Worm (Caenorhabditis elegans) whole organism, late embryonic: ENCODE measurements around the gene spat-3.

Experiments
- C08G9.2 ChIP-seq: sonication (generic microtip); optimal IDR thresholded peaks from 2 replicates; lab custom pipeline; 2016; ENCODE audit warnings: mild to moderate bottlenecking, missing genetic modification characterization, moderate library complexity, missing compliant biosample characterization
- T23F11.4 ChIP-seq: fragments of 200-800 bp; sonication (Bioruptor generic); optimal IDR thresholded peaks from 2 replicates; lab custom pipeline; 2018; ENCODE audit warnings: mild to moderate bottlenecking, missing genetic modification characterization, missing compliant biosample characterization
- ahr-1 ChIP-seq: sonication (generic microtip); optimal IDR thresholded peaks from 2 replicates; lab custom pipeline; 2016; ENCODE audit warnings: missing genetic modification characterization, missing compliant biosample characterization
- ama-1 ChIP-seq: fragments of 150-350 bp; optimal IDR thresholded peaks from 2 replicates; lab custom pipeline; 2014
- ceh-18 ChIP-seq: sonication (generic microtip); optimal IDR thresholded peaks from 2 replicates; lab custom pipeline; 2016; ENCODE audit warnings: missing genetic modification characterization, missing compliant biosample characterization
- ceh-19 ChIP-seq: fragments of 200-800 bp; sonication (Bioruptor generic); optimal IDR thresholded peaks from 2 replicates; lab custom pipeline; 2018; ENCODE audit warnings: mild to moderate bottlenecking, missing genetic modification characterization, missing compliant biosample characterization
- ceh-2 ChIP-seq: sonication (generic microtip); optimal IDR thresholded peaks from 2 replicates; lab custom pipeline; 2016; ENCODE audit warnings: missing genotype, missing genetic modification characterization, missing compliant biosample characterization
- ceh-22 ChIP-seq: sonication (generic microtip); optimal IDR thresholded peaks from 2 replicates; lab custom pipeline; 2017; ENCODE audit warnings: missing biosample characterization, missing genetic modification characterization
- ceh-24 ChIP-seq: sonication (generic microtip); optimal IDR thresholded peaks from 2 replicates; lab custom pipeline; 2016; ENCODE audit warnings: mild to moderate bottlenecking, missing genetic modification characterization, missing compliant biosample characterization
- ceh-31 ChIP-seq: sonication (generic microtip); optimal IDR thresholded peaks from 2 replicates; lab custom pipeline; 2016; ENCODE audit warnings: missing genetic modification characterization, missing compliant biosample characterization
- ceh-34 ChIP-seq: sonication (generic microtip); optimal IDR thresholded peaks from 2 replicates; lab custom pipeline; 2016; ENCODE audit warnings: mild to moderate bottlenecking, missing genetic modification characterization, missing compliant biosample characterization
- ceh-9 ChIP-seq: sonication (generic microtip); optimal IDR thresholded peaks from 2 replicates; lab custom pipeline; 2016; ENCODE audit warnings: mild to moderate bottlenecking, missing genetic modification characterization, inconsistent platforms, missing compliant biosample characterization
- che-1 ChIP-seq: sonication (generic microtip); optimal IDR thresholded peaks from 2 replicates; lab custom pipeline; 2016; ENCODE audit warnings: mild to moderate bottlenecking, missing genetic modification characterization, missing compliant biosample characterization
- dve-1 ChIP-seq: sonication (generic microtip); optimal IDR thresholded peaks from 2 replicates; lab custom pipeline; 2017; ENCODE audit warnings: antibody characterized with exemption, mild to moderate bottlenecking, missing genetic modification characterization, missing compliant biosample characterization
- ets-4 ChIP-seq: sonication (generic microtip); optimal IDR thresholded peaks from 2 replicates; lab custom pipeline; 2016; ENCODE audit warnings: missing genetic modification characterization, missing compliant biosample characterization
- fkh-10 ChIP-seq: fragments of 150-350 bp; optimal IDR thresholded peaks from 2 replicates; lab custom pipeline; 2014; ENCODE audit warnings: missing biosample characterization, missing genetic modification reagents, missing genetic modification characterization
- fkh-6 ChIP-seq: sonication (generic microtip); optimal IDR thresholded peaks from 2 replicates; lab custom pipeline; 2016; ENCODE audit warnings: missing genetic modification characterization, missing compliant biosample characterization
- hlh-13 ChIP-seq: fragments of 200-800 bp; sonication (Bioruptor generic); optimal IDR thresholded peaks from 2 replicates; lab custom pipeline; 2018; ENCODE audit warnings: mild to moderate bottlenecking, missing genetic modification characterization, missing compliant biosample characterization
- hlh-15 ChIP-seq: sonication (generic microtip); optimal IDR thresholded peaks from 2 replicates; lab custom pipeline; 2016; ENCODE audit warnings: missing genetic modification characterization, missing compliant biosample characterization
- hlh-30 ChIP-seq: sonication (generic microtip); optimal IDR thresholded peaks from 2 replicates; lab custom pipeline; 2017; ENCODE audit warnings: antibody characterized with exemption, missing genetic modification characterization, missing compliant biosample characterization; ENCODE audit not compliant: insufficient read depth
- hlh-6 ChIP-seq: sonication (generic microtip); optimal IDR thresholded peaks from 2 replicates; lab custom pipeline; 2016; ENCODE audit warnings: missing genotype, missing genetic modification characterization, missing compliant biosample characterization
- lim-6 ChIP-seq: sonication (generic microtip); optimal IDR thresholded peaks from 2 replicates; lab custom pipeline; 2016; ENCODE audit warnings: missing genetic modification characterization, missing compliant biosample characterization
- lin-11 ChIP-seq: fragments of 200-800 bp; sonication (Bioruptor generic); optimal IDR thresholded peaks from 2 replicates; lab custom pipeline; 2018; ENCODE audit warnings: mild to moderate bottlenecking, missing genetic modification characterization, missing compliant biosample characterization
- nfya-1 ChIP-seq: sonication (generic microtip); optimal IDR thresholded peaks from 2 replicates; lab custom pipeline; 2017; ENCODE audit warnings: missing genetic modification characterization, mild to moderate bottlenecking, missing compliant biosample characterization, antibody characterized with exemption, moderate library complexity
- odd-2 ChIP-seq: sonication (generic microtip); optimal IDR thresholded peaks from 2 replicates; lab custom pipeline; 2017; ENCODE audit warnings: antibody characterized with exemption, mild to moderate bottlenecking, missing genetic modification characterization, missing compliant biosample characterization
- pag-3 ChIP-seq: sonication (generic microtip); optimal IDR thresholded peaks from 2 replicates; lab custom pipeline; 2016; ENCODE audit warnings: missing compliant biosample characterization, missing genetic modification characterization, borderline replicate concordance
- pat-9 ChIP-seq: fragments of 200-800 bp; sonication (Bioruptor generic); optimal IDR thresholded peaks from 2 replicates; lab custom pipeline; 2018; ENCODE audit warnings: mild to moderate bottlenecking, missing genetic modification characterization, moderate library complexity, missing compliant biosample characterization
- pax-1 ChIP-seq: fragments of 150-350 bp; optimal IDR thresholded peaks from 2 replicates; lab custom pipeline; 2014; ENCODE audit warnings: missing biosample characterization, missing genetic modification characterization
- pha-2 ChIP-seq: sonication (generic microtip); optimal IDR thresholded peaks from 2 replicates; lab custom pipeline; 2017; ENCODE audit warnings: mild to moderate bottlenecking, missing genetic modification characterization, missing compliant biosample characterization
- pqm-1 ChIP-seq: sonication (generic microtip); optimal IDR thresholded peaks from 2 replicates; lab custom pipeline; 2016; ENCODE audit warnings: missing genetic modification characterization, missing compliant biosample characterization
- pros-1 ChIP-seq: fragments of 150-350 bp; optimal IDR thresholded peaks from 2 replicates; lab custom pipeline; 2014; ENCODE audit warnings: missing biosample characterization, missing genetic modification reagents, missing genetic modification characterization
- rnt-1 ChIP-seq: sonication (generic microtip); optimal IDR thresholded peaks from 2 replicates; lab custom pipeline; 2016; ENCODE audit warnings: missing genetic modification characterization, missing compliant biosample characterization
- sdc-2 ChIP-seq: sonication (generic microtip); optimal IDR thresholded peaks from 2 replicates; lab custom pipeline; 2016; ENCODE audit warnings: missing genotype, missing genetic modification characterization, missing compliant biosample characterization
- syd-9 ChIP-seq: sonication (generic microtip); optimal IDR thresholded peaks from 2 replicates; lab custom pipeline; 2016; ENCODE audit warnings: mild to moderate bottlenecking, missing genetic modification characterization, moderate library complexity, missing compliant biosample characterization
- tbx-2 ChIP-seq: sonication (generic microtip); optimal IDR thresholded peaks from 2 replicates; lab custom pipeline; 2016; ENCODE audit warnings: missing genetic modification characterization, missing compliant biosample characterization
- ttx-3 ChIP-seq: sonication (generic microtip); optimal IDR thresholded peaks from 2 replicates; lab custom pipeline; 2016; ENCODE audit warnings: missing genetic modification reagents, missing genetic modification characterization, missing compliant biosample characterization
- unc-42 ChIP-seq: sonication (generic microtip); optimal IDR thresholded peaks from 2 replicates; lab custom pipeline; 2016; ENCODE audit warnings: missing genotype, missing genetic modification characterization, missing compliant biosample characterization
- unc-55 ChIP-seq: sonication (generic microtip); optimal IDR thresholded peaks from 2 replicates; lab custom pipeline; 2017; ENCODE audit warnings: missing biosample characterization, missing genetic modification reagents, missing genetic modification characterization
- unc-86 ChIP-seq: sonication (generic microtip); optimal IDR thresholded peaks from 2 replicates; lab custom pipeline; 2016; ENCODE audit warnings: missing genetic modification characterization, missing compliant biosample characterization
- zip-5 ChIP-seq: sonication (generic microtip); optimal IDR thresholded peaks from 2 replicates; lab custom pipeline; 2016; ENCODE audit warnings: missing genetic modification characterization, missing compliant biosample characterization

Gene spat-3

ce11 chrX:4647104-4647503, 41.4 kb upstream of the spat-3 start, which contains the start of gene C46C11.4:
TSS of gene C46C11.4 (minus strand) at chrX:4647204.
- TF ChIP-seq syd-9 (tag; lab: Kevin White, UChicago) = no peak
- TF ChIP-seq pha-2 (tag; lab: Kevin White, UChicago) = no peak
- no peak for TF ChIP-seq ceh-2 (tag; lab: Kevin White, UChicago)
- no peak for TF ChIP-seq ceh-24
- TF ChIP-seq ceh-31 (tag; lab: Kevin White, UChicago) = no peak
- no peak for TF ChIP-seq rnt-1
- TF ChIP-seq pag-3 = no peak
- TF ChIP-seq pqm-1 (tag; lab: Kevin White, UChicago) = no peak
- TF ChIP-seq pros-1 (tag; lab: Kevin White, UChicago) = no peak
- no peak for TF ChIP-seq sdc-2 (tag; lab: Kevin White, UChicago)
- no peak for TF ChIP-seq zip-5
- no peak for TF ChIP-seq hlh-6 (tag; lab: Kevin White, UChicago)
- no peak for TF ChIP-seq ahr-1 (tag; lab: Kevin White, UChicago)
- TF ChIP-seq nfya-1 = no peak
- no peak for TF ChIP-seq ceh-19
- no peak for TF ChIP-seq lin-11 (tag; lab: Kevin White, UChicago)
- TF ChIP-seq hlh-15 = no peak
- TF ChIP-seq che-1 (tag; lab: Kevin White, UChicago) = no peak

ce11 chrX:4636821-4637220, 31.1 kb upstream of the spat-3 start, which contains the start of gene hosl-1:
TSS of gene hosl-1 (plus strand) at chrX:4637121.
- no peak for TF ChIP-seq fkh-6 (tag; lab: Kevin White, UChicago)
- TF ChIP-seq lim-6 (tag; lab: Kevin White, UChicago) = no peak
- TF ChIP-seq unc-86 = no peak
- TF ChIP-seq pag-3 = no peak
- TF ChIP-seq ets-4 = no peak
- TF ChIP-seq odd-2 (tag; lab: Kevin White, UChicago) = no peak
- TF ChIP-seq ceh-9 (tag; lab: Kevin White, UChicago) = no peak
- no peak for TF ChIP-seq hlh-15
- no peak for TF ChIP-seq hlh-6 (tag; lab: Kevin White, UChicago)
- TF ChIP-seq, all 69 proteins: peak for 0

- TF ChIP-seq ttx-3 (tag; lab: Kevin White, UChicago) (no peak), hlh-13 (no peak), fkh-10 (no peak), pat-9 (tag; lab: Kevin White, UChicago) (no peak), T23F11.4 (no peak), ama-1 (lab: Kevin White, UChicago) (no peak), ets-4 (no peak)
Observed at ce11 chrX:4636143-4636542, 30.4 kb upstream of the spat-3 start.

ce11 chrX:4635643-4636042, 29.9 kb upstream of the spat-3 start:
- TF ChIP-seq ceh-34 (tag; lab: Kevin White, UChicago) (peak; percentile 22), tbx-2 (tag; lab: Kevin White, UChicago) (peak; percentile 40), rnt-1 (peak; percentile 33), C08G9.2 (tag; lab: Kevin White, UChicago) (peak; percentile 9), ceh-18 (tag; lab: Kevin White, UChicago) (peak; percentile 48), sdc-2 (tag; lab: Kevin White, UChicago) (peak; percentile 44), nfya-1 (peak; percentile 41), unc-55 (peak; percentile 68), hlh-30 (tag; lab: Kevin White, UChicago) (peak; percentile 78), unc-42 (tag; lab: Kevin White, UChicago) (peak; percentile 29), ceh-2 (tag; lab: Kevin White, UChicago) (peak; percentile 21), ceh-31 (tag; lab: Kevin White, UChicago) (peak; percentile 37), pax-1 (tag; lab: Kevin White, UChicago) (no peak), dve-1 (no peak), ceh-22 (no peak)
